Fruit fly (Drosophila melanogaster) whole organism, embryonic: Measurements from ENCODE around the gene RpL28.
A peak's percentile ranks its signal among the peaks of the same experiment; 100 is the strongest.

Experiments used
- ATbp ChIP-seq: fragments of 200-800 bp; sonication (Bioruptor generic); optimal IDR thresholded peaks from 2 replicates; lab custom pipeline; 2017; ENCODE audit warnings: missing biosample characterization, mild to moderate bottlenecking, missing genetic modification characterization, missing genetic modification reagents
- Abd-B ChIP-seq: fragments of 200-800 bp; sonication (Bioruptor generic); optimal IDR thresholded peaks from 2 replicates; lab custom pipeline; 2018; ENCODE audit warnings: missing biosample characterization, mild to moderate bottlenecking, missing genetic modification characterization, moderate library complexity
- Antp ChIP-seq: fragments of 200-800 bp; sonication (Bioruptor generic); optimal IDR thresholded peaks from 3 replicates; lab custom pipeline; 2016; ENCODE audit warnings: missing biosample characterization, missing genetic modification characterization
- Blimp-1 ChIP-seq: fragments of 200-800 bp; sonication (Bioruptor generic); optimal IDR thresholded peaks from 3 replicates; lab custom pipeline; 2018; ENCODE audit warnings: missing biosample characterization, missing genetic modification characterization, mild to moderate bottlenecking, moderate library complexity, missing genetic modification reagents
- BtbVII ChIP-seq: fragments of 200-800 bp; sonication (Bioruptor generic); optimal IDR thresholded peaks from 3 replicates; lab custom pipeline; 2017; ENCODE audit warnings: missing biosample characterization, mild to moderate bottlenecking, missing genetic modification characterization
- CG10565 ChIP-seq: fragments of 200-800 bp; sonication (Bioruptor generic); optimal IDR thresholded peaks from 3 replicates; lab custom pipeline; 2016; ENCODE audit warnings: missing biosample characterization, mild to moderate bottlenecking, missing genetic modification characterization
- CG11504 ChIP-seq: fragments of 200-800 bp; sonication (Bioruptor generic); optimal IDR thresholded peaks from 3 replicates; lab custom pipeline; 2019; ENCODE audit warnings: missing biosample characterization, mild to moderate bottlenecking, missing genetic modification characterization, moderate library complexity
- CG11560 ChIP-seq: fragments of 200-800 bp; sonication (Bioruptor generic); IDR thresholded peaks from 3 replicates; pipeline ENCODE4 v1.3.6; 2022; ENCODE audit warnings: missing biosample characterization, missing genetic modification characterization
- CG11723 ChIP-seq: fragments of 200-800 bp; sonication (Bioruptor generic); optimal IDR thresholded peaks from 2 replicates; lab custom pipeline; 2017; ENCODE audit warnings: missing biosample characterization, mild to moderate bottlenecking, missing genetic modification characterization
- CG12104 ChIP-seq: fragments of 200-800 bp; sonication (Bioruptor generic); optimal IDR thresholded peaks from 3 replicates; lab custom pipeline; 2016; ENCODE audit warnings: missing biosample characterization, missing genetic modification characterization
- CG1233 ChIP-seq: fragments of 200-800 bp; sonication (Bioruptor generic); optimal IDR thresholded peaks from 4 replicates; lab custom pipeline; 2018; ENCODE audit warnings: missing biosample characterization, mild to moderate bottlenecking, missing genetic modification characterization
- CG13894 ChIP-seq: fragments of 200-800 bp; sonication (Bioruptor generic); optimal IDR thresholded peaks from 3 replicates; lab custom pipeline; 2018; ENCODE audit warnings: missing biosample characterization, mild to moderate bottlenecking, missing genetic modification characterization, moderate library complexity
- CG15073 ChIP-seq: fragments of 200-800 bp; sonication (Bioruptor generic); optimal IDR thresholded peaks from 2 replicates; lab custom pipeline; 2016; ENCODE audit warnings: missing biosample characterization, missing genetic modification characterization
- CG2875 ChIP-seq: fragments of 200-800 bp; sonication (Bioruptor generic); optimal IDR thresholded peaks from 2 replicates; lab custom pipeline; 2017; ENCODE audit warnings: missing biosample characterization, mild to moderate bottlenecking, missing genetic modification characterization, missing genetic modification reagents
- CG30431 ChIP-seq: fragments of 200-800 bp; sonication (Bioruptor generic); optimal IDR thresholded peaks from 2 replicates; lab custom pipeline; 2017; ENCODE audit warnings: missing biosample characterization, missing genetic modification characterization
- CG34224 ChIP-seq: fragments of 200-800 bp; sonication (Bioruptor generic); IDR thresholded peaks from 3 replicates; pipeline ENCODE4 v1.3.6; 2022; ENCODE audit warnings: missing biosample characterization, missing genetic modification characterization; ENCODE audit not compliant: partially characterized antibody
- CG34376 ChIP-seq: fragments of 200-800 bp; sonication (Bioruptor generic); optimal IDR thresholded peaks from 2 replicates; lab custom pipeline; 2018; ENCODE audit warnings: missing biosample characterization, mild to moderate bottlenecking, missing genetic modification characterization
- CG4360 ChIP-seq: fragments of 200-800 bp; sonication (Bioruptor generic); IDR thresholded peaks from 2 replicates; pipeline ENCODE4 v1.3.6; 2022; ENCODE audit warnings: missing biosample characterization, missing genetic modification characterization
- CG43689 ChIP-seq: fragments of 200-800 bp; sonication (Bioruptor generic); IDR thresholded peaks from 2 replicates; pipeline ENCODE4 v1.3.6; 2022; ENCODE audit warnings: missing biosample characterization, missing genetic modification characterization
- CG7928 ChIP-seq: fragments of 200-800 bp; sonication (Bioruptor generic); optimal IDR thresholded peaks from 2 replicates; lab custom pipeline; 2017; ENCODE audit warnings: missing biosample characterization, mild to moderate bottlenecking, missing genetic modification characterization
- CG8944 ChIP-seq: fragments of 200-800 bp; sonication (Bioruptor generic); optimal IDR thresholded peaks from 3 replicates; lab custom pipeline; 2016; ENCODE audit warnings: missing biosample characterization, missing genetic modification characterization
- CG9932 ChIP-seq: fragments of 200-800 bp; sonication (Bioruptor generic); IDR thresholded peaks from 2 replicates; pipeline ENCODE4 v1.3.6; 2022; ENCODE audit warnings: missing biosample characterization, missing genetic modification characterization
- Ets97D ChIP-seq: fragments of 200-800 bp; sonication (Bioruptor generic); optimal IDR thresholded peaks from 3 replicates; lab custom pipeline; 2016; ENCODE audit warnings: missing biosample characterization, missing genetic modification characterization
- GATAe ChIP-seq: fragments of 200-800 bp; sonication (Bioruptor generic); conservative IDR thresholded peaks from 2 replicates; pipeline ENCODE4 v1.3.6; 2022; ENCODE audit warnings: missing biosample characterization, missing genetic modification characterization
- Lhr ChIP-seq: fragments of 200-800 bp; sonication (Bioruptor generic); optimal IDR thresholded peaks from 3 replicates; lab custom pipeline; 2017; ENCODE audit warnings: mild to moderate bottlenecking, missing biosample characterization, missing genetic modification reagents, missing genetic modification characterization
- PHDP ChIP-seq: fragments of 200-800 bp; sonication (Bioruptor generic); optimal IDR thresholded peaks from 3 replicates; lab custom pipeline; 2018; ENCODE audit warnings: missing biosample characterization, mild to moderate bottlenecking, missing genetic modification characterization, moderate library complexity
- Pdp1 ChIP-seq, 2 experiments: fragments of 200-800 bp; sonication (Bioruptor generic); optimal IDR thresholded peaks; 3 replicates each; lab custom pipeline; 2016; ENCODE audit warnings: missing biosample characterization in 2 of 2, missing genetic modification characterization in 2 of 2, mild to moderate bottlenecking in 1 of 2, moderate library complexity in 1 of 2
- Sin3A ChIP-seq: fragments of >200 bp; optimal IDR thresholded peaks from 2 replicates; lab custom pipeline; 2018
- Ssrp ChIP-seq: fragments of 200-800 bp; sonication (Bioruptor generic); optimal IDR thresholded peaks from 2 replicates; lab custom pipeline; 2018; ENCODE audit warnings: missing biosample characterization, mild to moderate bottlenecking, missing genetic modification characterization, moderate library complexity
- Trl ChIP-seq, 3 experiments: fragments of >200 bp in 2 of 3; fragments of 200-800 bp in 1 of 3; sonication (Bioruptor generic) in 1 of 3; optimal IDR thresholded peaks; 2 replicates in 1 of 3; 3 replicates in 2 of 3; lab custom pipeline; 2016 to 2017; ENCODE audit warnings: missing biosample characterization in 1 of 3, missing genetic modification characterization in 1 of 3
- bcd ChIP-seq: fragments of 200-800 bp; sonication (Bioruptor generic); optimal IDR thresholded peaks from 2 replicates; lab custom pipeline; 2017; ENCODE audit warnings: missing biosample characterization, mild to moderate bottlenecking, missing genetic modification characterization
- chm ChIP-seq: fragments of 200-800 bp; sonication (Bioruptor generic); IDR thresholded peaks from 2 replicates; pipeline ENCODE4 v1.3.6; 2022; ENCODE audit warnings: missing biosample characterization, missing genetic modification characterization
- exex ChIP-seq: fragments of 200-800 bp; sonication (Bioruptor generic); optimal IDR thresholded peaks from 4 replicates; lab custom pipeline; 2018; ENCODE audit warnings: missing biosample characterization, mild to moderate bottlenecking, missing genetic modification characterization, moderate library complexity
- fd96Cb ChIP-seq: fragments of 200-800 bp; sonication (Bioruptor generic); optimal IDR thresholded peaks from 2 replicates; lab custom pipeline; 2018; ENCODE audit warnings: missing biosample characterization, mild to moderate bottlenecking, missing genetic modification characterization, moderate library complexity
- gro ChIP-seq: fragments of 200-800 bp; sonication (Bioruptor generic); optimal IDR thresholded peaks from 2 replicates; lab custom pipeline; 2016; ENCODE audit warnings: missing biosample characterization, missing genetic modification characterization
- ind ChIP-seq: fragments of 200-800 bp; sonication (Bioruptor generic); optimal IDR thresholded peaks from 3 replicates; lab custom pipeline; 2016; ENCODE audit warnings: missing biosample characterization, missing genetic modification characterization
- kah ChIP-seq: fragments of 200-800 bp; sonication (Bioruptor generic); optimal IDR thresholded peaks from 2 replicates; lab custom pipeline; 2018; ENCODE audit warnings: missing biosample characterization, mild to moderate bottlenecking, missing genetic modification characterization
- knrl ChIP-seq: fragments of 200-800 bp; sonication (Bioruptor generic); IDR thresholded peaks from 3 replicates; pipeline ENCODE4 v1.3.6; 2022; ENCODE audit warnings: missing biosample characterization, missing genetic modification characterization; ENCODE audit not compliant: partially characterized antibody
- mirr ChIP-seq: fragments of 200-800 bp; sonication (Bioruptor generic); optimal IDR thresholded peaks from 3 replicates; lab custom pipeline; 2018; ENCODE audit warnings: missing biosample characterization, mild to moderate bottlenecking, missing genetic modification characterization
- mld ChIP-seq: fragments of 200-800 bp; sonication (Bioruptor generic); IDR thresholded peaks from 3 replicates; pipeline ENCODE4 v1.3.6; 2022; ENCODE audit warnings: missing biosample characterization, missing genetic modification characterization; ENCODE audit not compliant: partially characterized antibody
- pros ChIP-seq: fragments of 200-800 bp; sonication (Bioruptor generic); optimal IDR thresholded peaks from 3 replicates; lab custom pipeline; 2019; ENCODE audit warnings: missing biosample characterization, mild to moderate bottlenecking, missing genetic modification characterization, moderate library complexity
- row ChIP-seq: fragments of 200-800 bp; sonication (Bioruptor generic); IDR thresholded peaks from 3 replicates; pipeline ENCODE4 v1.3.6; 2022; ENCODE audit warnings: missing biosample characterization, missing genetic modification characterization
- sens-2 ChIP-seq: fragments of 200-800 bp; sonication (Bioruptor generic); IDR thresholded peaks from 2 replicates; pipeline ENCODE4 v1.3.6; 2022; ENCODE audit warnings: missing biosample characterization, missing genetic modification characterization
- shn ChIP-seq: fragments of 200-800 bp; sonication (Bioruptor generic); optimal IDR thresholded peaks from 3 replicates; lab custom pipeline; 2016; ENCODE audit warnings: missing biosample characterization, missing genetic modification characterization
- sisA ChIP-seq: fragments of 200-800 bp; sonication (Bioruptor generic); IDR thresholded peaks from 2 replicates; pipeline ENCODE4 v1.3.6; 2022; ENCODE audit warnings: missing biosample characterization, missing genetic modification characterization
- slbo ChIP-seq: fragments of 200-800 bp; sonication (Bioruptor generic); IDR thresholded peaks from 2 replicates; pipeline ENCODE4 v1.3.6; 2022; ENCODE audit warnings: missing biosample characterization, missing genetic modification characterization
- sob ChIP-seq: fragments of 200-800 bp; sonication (Bioruptor generic); IDR thresholded peaks from 2 replicates; pipeline ENCODE4 v1.3.6; 2022; ENCODE audit warnings: missing biosample characterization, missing genetic modification characterization
- toy ChIP-seq: fragments of 200-800 bp; sonication (Bioruptor generic); IDR thresholded peaks from 2 replicates; pipeline ENCODE4 v1.3.6; 2022; ENCODE audit warnings: missing biosample characterization, missing genetic modification characterization
- trem ChIP-seq: fragments of 200-800 bp; optimal IDR thresholded peaks from 3 replicates; lab custom pipeline; 2019; ENCODE audit warnings: missing biosample characterization, mild to moderate bottlenecking, missing genetic modification characterization, moderate library complexity

The RpL28 gene

dm6 chr3L:3239785-3240596 is 17.2 kb upstream of the RpL28 start (continued):
- TF ChIP-seq BtbVII (GFP tag; lab: Kevin White, UChicago) (no peak), Pdp1 (GFP tag; optimal IDR thresholded peaks at IDR 0.05; lab: Kevin White, UChicago) (peak in 1 of 2 experiments; percentile 18), gro (GFP tag; lab: Kevin White, UChicago) (no peak), Ets97D (GFP tag; lab: Kevin White, UChicago) (no peak), sob (no peak), GATAe (GFP tag; lab: Robert Waterston, UW) (peak; percentile 42; the same call in 1 of the 2 replicates), CG11560 (tag; lab: Robert Waterston, UW) (no peak), CG7928 (no peak), bcd (GFP tag; lab: Kevin White, UChicago) (no peak), kah (no peak), mld (no peak), CG11504 (tag; lab: Kevin White, UChicago) (no peak), sisA (GFP tag; lab: Robert Waterston, UW) (no peak), CG30431 (GFP tag; lab: Kevin White, UChicago) (no peak), CG2875 (GFP tag; lab: Kevin White, UChicago) (no peak), fd96Cb (tag; lab: Kevin White, UChicago) (no peak), CG12104 (no peak), knrl (GFP tag; lab: Robert Waterston, UW) (no peak; the same call in 2 of the 3 replicates), CG4360 (0 out of 2 replicates have a peak, but pooled peaks have one; percentile 29), CG1233 (GFP tag; lab: Kevin White, UChicago) (no peak), exex (tag; lab: Kevin White, UChicago) (peak; percentile 76), CG11723 (GFP tag; lab: Kevin White, UChicago) (no peak), Antp (GFP tag; lab: Kevin White, UChicago) (no peak), Sin3A (lab: Kevin White, UChicago) (no peak), PHDP (tag; lab: Kevin White, UChicago) (peak; percentile 34), CG34376 (GFP tag; lab: Kevin White, UChicago) (no peak), Lhr (no peak), Trl (optimal IDR thresholded peaks at IDR 0.05; lab: Kevin White, UChicago) (no peak), Trl (GFP tag; optimal IDR thresholded peaks at IDR 0.05; lab: Kevin White, UChicago) (no peak), Blimp-1 (GFP tag; lab: Kevin White, UChicago) (no peak), CG34224 (no peak), Abd-B (GFP tag; lab: Kevin White, UChicago) (no peak), row (peak; percentile 29; the same call in 1 of the 3 replicates), Ssrp (tag; lab: Kevin White, UChicago) (no peak), CG9932 (GFP tag; lab: Robert Waterston, UW) (no peak), chm (no peak), slbo (GFP tag; lab: Robert Waterston, UW) (no peak), CG8944 (GFP tag; lab: Kevin White, UChicago) (no peak), toy (GFP tag; lab: Robert Waterston, UW) (no peak), CG15073 (no peak), ind (GFP tag; lab: Kevin White, UChicago) (no peak), pros (GFP tag; lab: Kevin White, UChicago) (no peak), CG10565 (no peak), CG43689 (GFP tag; lab: Robert Waterston, UW) (no peak), sens-2 (GFP tag; lab: Robert Waterston, UW) (no peak), mirr (GFP tag; lab: Kevin White, UChicago) (peak; percentile 89), shn (GFP tag; lab: Kevin White, UChicago) (no peak), CG13894 (tag; lab: Kevin White, UChicago) (no peak), trem (tag; lab: Kevin White, UChicago) (no peak), ATbp (GFP tag; lab: Kevin White, UChicago) (peak; percentile 50)
